Fruit fly (Drosophila melanogaster): ENCODE results near the gene dsx-c73A.

DNA sequence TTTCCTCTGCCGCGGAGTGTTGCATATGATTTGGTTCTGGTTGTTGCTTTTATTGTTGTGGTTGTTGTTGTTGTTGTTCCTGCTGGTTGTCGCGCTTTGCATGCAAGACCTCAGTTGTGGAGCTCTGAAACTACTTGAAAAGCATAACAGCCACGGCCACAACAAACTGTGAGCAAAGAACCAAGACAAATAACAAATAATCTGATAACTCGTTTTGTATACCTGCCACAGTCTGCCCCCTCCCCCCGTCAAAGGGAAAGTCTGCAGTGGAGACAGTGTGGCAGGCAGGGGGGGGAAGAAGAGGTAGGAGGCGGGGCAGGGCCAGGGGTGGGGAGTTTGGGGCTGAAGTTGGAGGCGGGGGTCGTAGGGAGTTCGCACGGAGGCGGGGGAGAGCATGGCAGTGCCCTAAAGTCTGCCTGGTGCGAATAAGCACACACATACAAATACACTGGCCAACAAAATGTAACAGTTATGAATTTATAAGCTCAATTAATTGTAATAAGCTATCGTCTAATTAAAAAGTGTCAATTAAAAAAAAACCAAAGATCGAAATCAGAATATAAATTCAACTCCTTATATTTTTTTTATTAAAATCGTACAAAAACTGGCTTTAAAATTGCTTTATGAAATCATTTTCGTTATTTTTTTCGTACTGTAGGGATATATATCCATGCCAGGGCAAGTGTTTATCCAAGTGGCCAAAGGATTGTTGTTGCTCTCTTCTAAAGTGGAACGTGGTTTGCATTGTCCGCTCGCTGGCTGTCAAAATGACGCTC, 36.9 kb upstream of the dsx-c73A start:
- TF ChIP-seq h (optimal IDR thresholded peaks at IDR 0.05) (no peak), Sin3A (optimal IDR thresholded peaks at IDR 0.05) (no peak)
